Fruit fly (Drosophila melanogaster): Measurements from ENCODE around the gene Adk2.

Gene Adk2

dm6 chr3L:13021727-13022126, 761 bp downstream of the Adk2 start (continued):
- TF ChIP-seq her (GFP tag; optimal IDR thresholded peaks at IDR 0.05) (no peak), CG12744 (GFP tag; optimal IDR thresholded peaks at IDR 0.05) (no peak), CG14441 (GFP tag; IDR thresholded peaks at IDR 0.05) (0 out of 2 replicates have a peak, but pooled peaks have one; percentile 27), CG1832 (GFP tag; optimal IDR thresholded peaks at IDR 0.05) (no peak), CG11723 (GFP tag; optimal IDR thresholded peaks at IDR 0.05) (no peak), Camta (GFP tag; optimal IDR thresholded peaks at IDR 0.05) (no peak), peb (GFP tag; IDR thresholded peaks at IDR 0.05) (no peak), CG15601 (tag; optimal IDR thresholded peaks at IDR 0.05) (peak; percentile 52), CG8944 (GFP tag; optimal IDR thresholded peaks at IDR 0.05) (no peak), CG17361 (GFP tag; IDR thresholded peaks at IDR 0.05) (no peak), rib (GFP tag; IDR thresholded peaks at IDR 0.05) (no peak), jing (GFP tag; optimal IDR thresholded peaks at IDR 0.05) (no peak), gem (tag; optimal IDR thresholded peaks at IDR 0.05) (peak; percentile 34), run (tag; optimal IDR thresholded peaks at IDR 0.05) (no peak), seq (GFP tag; IDR thresholded peaks at IDR 0.05) (peak; percentile 20; the same call in 1 of the 2 replicates), D (optimal IDR thresholded peaks at IDR 0.05) (no peak), D (GFP tag; optimal IDR thresholded peaks at IDR 0.05) (no peak), ash1 (GFP tag; optimal IDR thresholded peaks at IDR 0.05) (no peak), CG3281 (GFP tag; optimal IDR thresholded peaks at IDR 0.05) (no peak), Fer1 (GFP tag; optimal IDR thresholded peaks at IDR 0.05) (peak; percentile 29), Rx (GFP tag; IDR thresholded peaks at IDR 0.05) (no peak), MESR4 (GFP tag; optimal IDR thresholded peaks at IDR 0.05) (no peak), CG3995 (GFP tag; optimal IDR thresholded peaks at IDR 0.05) (no peak), CG13624 (GFP tag; optimal IDR thresholded peaks at IDR 0.05) (no peak), CG4707 (GFP tag; optimal IDR thresholded peaks at IDR 0.05) (no peak), CG18764 (GFP tag; optimal IDR thresholded peaks at IDR 0.05) (no peak), CG6254 (GFP tag; optimal IDR thresholded peaks at IDR 0.05) (no peak), CG17912 (GFP tag; optimal IDR thresholded peaks at IDR 0.05) (no peak), stc (GFP tag; IDR thresholded peaks at IDR 0.05) (no peak), hkb (optimal IDR thresholded peaks at IDR 0.05) (no peak), hkb (GFP tag; IDR thresholded peaks at IDR 0.05) (peak; percentile 34; the same call in 1 of the 2 replicates), CkIIα-i1 (GFP tag; IDR thresholded peaks at IDR 0.05) (no peak), tll (GFP tag; optimal IDR thresholded peaks at IDR 0.05) (no peak), CG4820 (GFP tag; optimal IDR thresholded peaks at IDR 0.05) (no peak), Tbp (GFP tag; optimal IDR thresholded peaks at IDR 0.05) (no peak), tap (tag; optimal IDR thresholded peaks at IDR 0.05) (peak; percentile 21), Chrac-16 (GFP tag; optimal IDR thresholded peaks at IDR 0.05) (no peak), fu2 (GFP tag; optimal IDR thresholded peaks at IDR 0.05) (no peak), vfl (GFP tag; optimal IDR thresholded peaks at IDR 0.05) (no peak), NfI (GFP tag; optimal IDR thresholded peaks at IDR 0.05) (peak; percentile 27), disco-r (GFP tag; optimal IDR thresholded peaks at IDR 0.05) (no peak), Sin3A (optimal IDR thresholded peaks at IDR 0.05) (no peak), crp (GFP tag; optimal IDR thresholded peaks at IDR 0.05) (peak in 1 of 2 experiments; percentile 19), Nf-YC (tag; optimal IDR thresholded peaks at IDR 0.05) (no peak), CG14710 (tag; optimal IDR thresholded peaks at IDR 0.05) (no peak), CG7745 (tag; optimal IDR thresholded peaks at IDR 0.05) (no peak), odd (GFP tag; optimal IDR thresholded peaks at IDR 0.05) (no peak), CG10959 (GFP tag; IDR thresholded peaks at IDR 0.05) (no peak), CG34224 (GFP tag; IDR thresholded peaks at IDR 0.05; ENCODE audit: partially characterized antibody) (no peak), sug (tag; optimal IDR thresholded peaks at IDR 0.05) (peak; percentile 71), CG30431 (GFP tag; optimal IDR thresholded peaks at IDR 0.05) (no peak), Neu2 (GFP tag; optimal IDR thresholded peaks at IDR 0.05; ENCODE audit: borderline replicate concordance) (no peak), CG14667 (GFP tag; IDR thresholded peaks at IDR 0.05) (no peak)
